Fruit fly (Drosophila melanogaster) whole organism, embryonic: ENCODE data around the gene CG13314.

Experiments used
- Ada2b ChIP-seq: fragments of 200-800 bp; sonication (Bioruptor generic); IDR thresholded peaks from 2 replicates; pipeline ENCODE4 v1.3.6; 2022; ENCODE audit warnings: missing biosample characterization, missing genetic modification characterization
- C15 ChIP-seq: fragments of 200-800 bp; sonication (Bioruptor generic); IDR thresholded peaks from 3 replicates; pipeline ENCODE4 v1.3.6; 2022; ENCODE audit warnings: missing biosample characterization, missing genetic modification characterization
- CG10462 ChIP-seq: fragments of 200-800 bp; sonication (Bioruptor generic); optimal IDR thresholded peaks from 2 replicates; lab custom pipeline; 2016; ENCODE audit warnings: missing biosample characterization, missing genetic modification characterization
- CG11560 ChIP-seq: fragments of 200-800 bp; sonication (Bioruptor generic); IDR thresholded peaks from 3 replicates; pipeline ENCODE4 v1.3.6; 2022; ENCODE audit warnings: missing biosample characterization, missing genetic modification characterization
- CG12071 ChIP-seq: fragments of 200-800 bp; sonication (Bioruptor generic); optimal IDR thresholded peaks from 3 replicates; lab custom pipeline; 2018; ENCODE audit warnings: missing biosample characterization, mild to moderate bottlenecking, missing genetic modification characterization
- CG1233 ChIP-seq: fragments of 200-800 bp; sonication (Bioruptor generic); optimal IDR thresholded peaks from 4 replicates; lab custom pipeline; 2018; ENCODE audit warnings: missing biosample characterization, mild to moderate bottlenecking, missing genetic modification characterization
- CG13424 ChIP-seq: fragments of 200-800 bp; sonication (Bioruptor generic); optimal IDR thresholded peaks from 2 replicates; lab custom pipeline; 2019; ENCODE audit warnings: missing biosample characterization, mild to moderate bottlenecking, missing genetic modification characterization, moderate library complexity
- CG14667 ChIP-seq: fragments of 200-800 bp; sonication (Bioruptor generic); IDR thresholded peaks from 2 replicates; pipeline ENCODE4 v1.3.6; 2022; ENCODE audit warnings: missing biosample characterization, missing genetic modification characterization
- CG17612 ChIP-seq: fragments of 200-800 bp; sonication (Bioruptor generic); IDR thresholded peaks from 2 replicates; pipeline ENCODE4 v1.3.6; 2022; ENCODE audit warnings: missing biosample characterization, missing genetic modification characterization
- CG3163 ChIP-seq: fragments of 200-800 bp; sonication (Bioruptor generic); optimal IDR thresholded peaks from 3 replicates; lab custom pipeline; 2016; ENCODE audit warnings: missing biosample characterization, missing genetic modification characterization
- CG32532 ChIP-seq: fragments of 200-800 bp; sonication (Bioruptor generic); IDR thresholded peaks from 2 replicates; pipeline ENCODE4 v1.3.6; 2022; ENCODE audit warnings: missing biosample characterization, missing genetic modification characterization
- CG32767 ChIP-seq: fragments of 200-800 bp; sonication (Bioruptor generic); IDR thresholded peaks from 2 replicates; pipeline ENCODE4 v1.3.6; 2022; ENCODE audit warnings: missing biosample characterization, missing genetic modification characterization
- CG42726 ChIP-seq: fragments of 200-800 bp; sonication (Bioruptor generic); IDR thresholded peaks from 2 replicates; pipeline ENCODE4 v1.3.6; 2022; ENCODE audit warnings: missing biosample characterization, missing genetic modification characterization; ENCODE audit not compliant: partially characterized antibody
- CG4360 ChIP-seq: fragments of 200-800 bp; sonication (Bioruptor generic); IDR thresholded peaks from 2 replicates; pipeline ENCODE4 v1.3.6; 2022; ENCODE audit warnings: missing biosample characterization, missing genetic modification characterization
- CG6689 ChIP-seq: fragments of 200-800 bp; sonication (Bioruptor generic); IDR thresholded peaks from 2 replicates; pipeline ENCODE4 v1.3.6; 2022; ENCODE audit warnings: missing biosample characterization, missing genetic modification characterization
- CG6791 ChIP-seq: fragments of 200-800 bp; sonication (Bioruptor generic); IDR thresholded peaks from 3 replicates; pipeline ENCODE4 v1.3.6; 2022; ENCODE audit warnings: missing biosample characterization, missing genetic modification characterization; ENCODE audit not compliant: partially characterized antibody
- CG7963 ChIP-seq: fragments of 200-800 bp; sonication (Bioruptor generic); IDR thresholded peaks from 3 replicates; pipeline ENCODE4 v1.3.6; 2022; ENCODE audit warnings: missing biosample characterization, missing genetic modification characterization; ENCODE audit not compliant: partially characterized antibody
- CG8478 ChIP-seq: fragments of >200 bp; optimal IDR thresholded peaks from 2 replicates; lab custom pipeline; 2018
- CG8944 ChIP-seq: fragments of 200-800 bp; sonication (Bioruptor generic); optimal IDR thresholded peaks from 3 replicates; lab custom pipeline; 2016; ENCODE audit warnings: missing biosample characterization, missing genetic modification characterization
- CkIIα-i1 ChIP-seq: fragments of 200-800 bp; sonication (Bioruptor generic); IDR thresholded peaks from 2 replicates; pipeline ENCODE4 v1.3.6; 2022; ENCODE audit warnings: missing biosample characterization, missing genetic modification characterization
- Dbx ChIP-seq: fragments of 200-800 bp; sonication (Bioruptor generic); IDR thresholded peaks from 3 replicates; pipeline ENCODE4 v1.3.6; 2022; ENCODE audit warnings: missing biosample characterization, missing genetic modification characterization
- HHEX ChIP-seq: fragments of 200-800 bp; sonication (Bioruptor generic); optimal IDR thresholded peaks from 3 replicates; lab custom pipeline; 2017; ENCODE audit warnings: missing biosample characterization, mild to moderate bottlenecking, missing genetic modification characterization, missing genetic modification reagents
- HLH4C ChIP-seq: fragments of 200-800 bp; sonication (Bioruptor generic); IDR thresholded peaks from 3 replicates; pipeline ENCODE4 v1.3.6; 2022; ENCODE audit warnings: missing biosample characterization, missing genetic modification characterization; ENCODE audit not compliant: partially characterized antibody
- HLH54F ChIP-seq: fragments of 200-800 bp; sonication (Bioruptor generic); optimal IDR thresholded peaks from 3 replicates; lab custom pipeline; 2016; ENCODE audit warnings: missing biosample characterization, missing genetic modification characterization
- HLHmδ ChIP-seq: fragments of 200-800 bp; sonication (Bioruptor generic); optimal IDR thresholded peaks from 2 replicates; lab custom pipeline; 2018; ENCODE audit warnings: missing biosample characterization, mild to moderate bottlenecking, missing genetic modification characterization, moderate library complexity
- Hsf ChIP-seq: fragments of 200-800 bp; sonication (Bioruptor generic); optimal IDR thresholded peaks from 3 replicates; lab custom pipeline; 2016; ENCODE audit warnings: missing biosample characterization, missing genetic modification characterization
- Neu2 ChIP-seq: fragments of 200-800 bp; sonication (Bioruptor generic); optimal IDR thresholded peaks from 3 replicates; lab custom pipeline; 2016; ENCODE audit warnings: missing biosample characterization, missing genetic modification characterization, borderline replicate concordance
- PHDP ChIP-seq: fragments of 200-800 bp; sonication (Bioruptor generic); optimal IDR thresholded peaks from 3 replicates; lab custom pipeline; 2018; ENCODE audit warnings: missing biosample characterization, mild to moderate bottlenecking, missing genetic modification characterization, moderate library complexity
- ara ChIP-seq: fragments of 200-800 bp; sonication (Bioruptor generic); IDR thresholded peaks from 2 replicates; pipeline ENCODE4 v1.3.6; 2022; ENCODE audit warnings: missing biosample characterization, missing genetic modification characterization
- bigmax ChIP-seq: fragments of 200-800 bp; sonication (Bioruptor generic); optimal IDR thresholded peaks from 2 replicates; lab custom pipeline; 2018; ENCODE audit warnings: missing biosample characterization, mild to moderate bottlenecking, missing genetic modification characterization
- caup ChIP-seq: fragments of 200-800 bp; sonication (Bioruptor generic); optimal IDR thresholded peaks from 3 replicates; lab custom pipeline; 2017; ENCODE audit warnings: missing biosample characterization, mild to moderate bottlenecking, missing genetic modification characterization, moderate library complexity; ENCODE audit not compliant: severe bottlenecking
- corto ChIP-seq: fragments of 200-800 bp; sonication (Bioruptor generic); optimal IDR thresholded peaks from 2 replicates; lab custom pipeline; 2016; ENCODE audit warnings: missing biosample characterization, mild to moderate bottlenecking, missing genetic modification characterization, moderate library complexity
- danr ChIP-seq: fragments of 200-800 bp; sonication (Bioruptor generic); IDR thresholded peaks from 2 replicates; pipeline ENCODE4 v1.3.6; 2022; ENCODE audit warnings: missing biosample characterization, missing genetic modification characterization
- dpn ChIP-seq, 2 experiments: fragments of 200-800 bp; sonication (Bioruptor generic); optimal IDR thresholded peaks; 3 replicates each; lab custom pipeline; 2016; ENCODE audit warnings: missing biosample characterization in 2 of 2, missing genetic modification characterization in 2 of 2
- emc ChIP-seq: fragments of 200-800 bp; sonication (Bioruptor generic); optimal IDR thresholded peaks from 2 replicates; lab custom pipeline; 2016; ENCODE audit warnings: missing biosample characterization, missing genetic modification characterization
- ewg ChIP-seq: fragments of 200-800 bp; sonication (Bioruptor generic); optimal IDR thresholded peaks from 3 replicates; lab custom pipeline; 2017; ENCODE audit warnings: mild to moderate bottlenecking, missing biosample characterization, missing genetic modification reagents, missing genetic modification characterization
- exex ChIP-seq: fragments of 200-800 bp; sonication (Bioruptor generic); optimal IDR thresholded peaks from 4 replicates; lab custom pipeline; 2018; ENCODE audit warnings: missing biosample characterization, mild to moderate bottlenecking, missing genetic modification characterization, moderate library complexity
- grau ChIP-seq: fragments of 200-800 bp; optimal IDR thresholded peaks from 3 replicates; lab custom pipeline; 2019; ENCODE audit warnings: missing biosample characterization, mild to moderate bottlenecking, missing genetic modification characterization, moderate library complexity
- gro ChIP-seq: fragments of 200-800 bp; sonication (Bioruptor generic); optimal IDR thresholded peaks from 2 replicates; lab custom pipeline; 2016; ENCODE audit warnings: missing biosample characterization, missing genetic modification characterization
- hkb ChIP-seq, 2 experiments: fragments of 200-800 bp in 1 of 2; fragments of >200 bp in 1 of 2; sonication (Bioruptor generic) in 1 of 2; IDR thresholded peaks in 1 of 2; optimal IDR thresholded peaks in 1 of 2; 2 replicates each; pipeline versions ENCODE4 v1.3.6 to Lab custom; 2017 to 2022; ENCODE audit warnings: missing biosample characterization in 1 of 2, missing genetic modification characterization in 1 of 2
- jumu ChIP-seq: fragments of 200-800 bp; sonication (Bioruptor generic); optimal IDR thresholded peaks from 3 replicates; lab custom pipeline; 2016; ENCODE audit warnings: missing biosample characterization, missing genetic modification characterization
- lab ChIP-seq: fragments of 200-800 bp; sonication (Bioruptor generic); optimal IDR thresholded peaks from 3 replicates; lab custom pipeline; 2017; ENCODE audit warnings: missing biosample characterization, missing genetic modification characterization, mild to moderate bottlenecking, moderate library complexity, missing genetic modification reagents
- odd ChIP-seq: fragments of 200-800 bp; sonication (Bioruptor generic); optimal IDR thresholded peaks from 2 replicates; lab custom pipeline; 2017; ENCODE audit warnings: missing biosample characterization, mild to moderate bottlenecking, missing genetic modification characterization
- p53 ChIP-seq: fragments of 200-800 bp; sonication (Bioruptor generic); optimal IDR thresholded peaks from 2 replicates; lab custom pipeline; 2016; ENCODE audit warnings: missing biosample characterization, missing genetic modification characterization
- pb ChIP-seq: fragments of 200-800 bp; sonication (Bioruptor generic); optimal IDR thresholded peaks from 3 replicates; lab custom pipeline; 2016; ENCODE audit warnings: missing biosample characterization, missing genetic modification characterization
- repo ChIP-seq: fragments of 200-800 bp; sonication (Bioruptor generic); optimal IDR thresholded peaks from 2 replicates; lab custom pipeline; 2016; ENCODE audit warnings: missing biosample characterization, missing genetic modification characterization
- sens ChIP-seq: fragments of 200-800 bp; sonication (Bioruptor generic); peaks from one replicate; lab custom pipeline; 2016; ENCODE audit warnings: missing biosample characterization, missing genetic modification characterization
- sima ChIP-seq: fragments of 200-800 bp; sonication (Bioruptor generic); optimal IDR thresholded peaks from 2 replicates; lab custom pipeline; 2016; ENCODE audit warnings: missing biosample characterization, missing genetic modification characterization
- so ChIP-seq: fragments of 200-800 bp; sonication (Bioruptor generic); IDR thresholded peaks from 3 replicates; pipeline ENCODE4 v1.3.6; 2022; ENCODE audit warnings: missing biosample characterization, missing genetic modification characterization
- tna ChIP-seq: fragments of 200-800 bp; sonication (Bioruptor generic); IDR thresholded peaks from 2 replicates; pipeline ENCODE4 v1.3.6; 2022; ENCODE audit warnings: missing biosample characterization, missing genetic modification characterization; ENCODE audit not compliant: partially characterized antibody
- trh ChIP-seq: fragments of 200-800 bp; sonication (Bioruptor generic); optimal IDR thresholded peaks from 2 replicates; lab custom pipeline; 2016; ENCODE audit warnings: missing biosample characterization, missing genetic modification characterization

Gene CG13314

DNA sequence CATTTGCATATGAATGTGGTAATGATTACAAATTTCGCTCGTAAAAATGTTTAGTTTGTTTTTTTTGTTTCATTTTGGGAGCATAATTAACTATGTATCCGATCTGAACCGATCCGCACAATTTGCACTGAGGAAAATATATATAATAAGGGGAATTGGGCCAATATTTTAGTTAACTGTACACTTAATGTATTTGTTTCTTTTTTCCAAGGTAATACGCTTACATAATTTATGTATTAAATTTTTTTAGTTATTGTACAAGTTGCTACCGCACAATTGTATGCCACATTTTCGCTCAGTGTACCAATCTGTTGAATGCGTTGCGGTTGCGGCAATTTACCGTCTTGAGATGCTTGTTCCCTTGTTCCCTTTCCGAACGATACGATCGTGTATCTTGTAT lies 44.1 kb downstream of the CG13314 start (continued):
- TF ChIP-seq hkb (optimal IDR thresholded peaks at IDR 0.05; lab: Kevin White, UChicago) (no peak), hkb (GFP tag; IDR thresholded peaks at IDR 0.05; lab: Robert Waterston, UW) (peak; percentile 93), danr (GFP tag; lab: Robert Waterston, UW) (peak; percentile 80), bigmax (GFP tag; lab: Kevin White, UChicago) (no peak), HLH54F (GFP tag; lab: Kevin White, UChicago) (peak; percentile 77), sens (GFP tag; lab: Kevin White, UChicago) (peak; percentile 97), CG1233 (peak; percentile 78), caup (peak; percentile 74), CG13424 (tag; lab: Kevin White, UChicago) (peak; percentile 89), sima (GFP tag; lab: Kevin White, UChicago) (peak; percentile 35), CG8478 (lab: Kevin White, UChicago) (no peak), pb (GFP tag; lab: Kevin White, UChicago) (peak; percentile 52), jumu (peak; percentile 67), trh (GFP tag; lab: Kevin White, UChicago) (peak; percentile 69), Ada2b (GFP tag; lab: Robert Waterston, UW) (peak; percentile 94), gro (GFP tag; lab: Kevin White, UChicago) (peak; percentile 57), CG42726 (no peak), ewg (GFP tag; lab: Kevin White, UChicago) (peak; percentile 72), CG7963 (GFP tag; lab: Robert Waterston, UW) (no peak), CG32532 (peak; percentile 90), so (peak; percentile 88), repo (GFP tag; lab: Kevin White, UChicago) (peak; percentile 68), Neu2 (no peak), CG8944 (GFP tag; lab: Kevin White, UChicago) (peak; percentile 75), CG17612 (peak; percentile 73), CG6689 (peak; percentile 92), CG3163 (peak; percentile 43), CG6791 (GFP tag; lab: Robert Waterston, UW) (no peak), CkIIα-i1 (no peak), emc (peak; percentile 27), grau (tag; lab: Kevin White, UChicago) (peak; percentile 84), ara (GFP tag; lab: Robert Waterston, UW) (peak; percentile 89), p53 (GFP tag; lab: Kevin White, UChicago) (no peak), PHDP (tag; lab: Kevin White, UChicago) (peak; percentile 85), corto (GFP tag; lab: Kevin White, UChicago) (no peak), Dbx (GFP tag; lab: Robert Waterston, UW) (peak; percentile 75; the same call in 2 of the 3 replicates), tna (GFP tag; lab: Robert Waterston, UW) (no peak), HLHmδ (GFP tag; lab: Kevin White, UChicago) (no peak), CG10462 (GFP tag; lab: Kevin White, UChicago) (peak; percentile 66), exex (tag; lab: Kevin White, UChicago) (peak; percentile 15), HHEX (GFP tag; lab: Kevin White, UChicago) (peak; percentile 70), CG14667 (GFP tag; lab: Robert Waterston, UW) (peak; percentile 84), CG32767 (peak; percentile 91), HLH4C (GFP tag; lab: Robert Waterston, UW) (no peak), CG11560 (tag; lab: Robert Waterston, UW) (peak; percentile 76; the same call in 2 of the 3 replicates), odd (GFP tag; lab: Kevin White, UChicago) (peak; percentile 56), Hsf (GFP tag; lab: Kevin White, UChicago) (peak; percentile 82), dpn (GFP tag; optimal IDR thresholded peaks at IDR 0.05; lab: Kevin White, UChicago) (peak; percentile 83 to 87), CG12071 (GFP tag; lab: Kevin White, UChicago) (peak; percentile 76), C15 (peak; percentile 56; the same call in 1 of the 3 replicates), lab (GFP tag; lab: Kevin White, UChicago) (peak; percentile 83), CG4360 (peak; percentile 58; the same call in 1 of the 2 replicates)
